Worm (Caenorhabditis elegans) whole organism, midembryonic: ENCODE measurements around the gene dsl-4.

Source experiments
- cog-1 ChIP-seq: sonication (generic microtip); optimal IDR thresholded peaks from 2 replicates; lab custom pipeline; 2016; ENCODE audit warnings: missing genetic modification characterization, missing compliant biosample characterization
- flt-1 ChIP-seq: fragments of 200-800 bp; sonication (Bioruptor generic); IDR thresholded peaks from 2 replicates; pipeline ENCODE4 v1.3.6; 2022; ENCODE audit warnings: missing genetic modification characterization, missing compliant biosample characterization
- klf-2 ChIP-seq: fragments of 200-800 bp; sonication (Bioruptor generic); conservative IDR thresholded peaks from 2 replicates; pipeline ENCODE4 v1.3.6; 2022; ENCODE audit warnings: missing genetic modification reagents, missing genetic modification characterization, missing compliant biosample characterization
- med-1 ChIP-seq: sonication (generic microtip); optimal IDR thresholded peaks from 2 replicates; lab custom pipeline; 2017; ENCODE audit warnings: missing genetic modification characterization, mild to moderate bottlenecking, missing compliant biosample characterization, antibody characterized with exemption, missing genetic modification reagents; ENCODE audit not compliant: insufficient read depth
- ref-1 ChIP-seq: fragments of 200-800 bp; sonication (Bioruptor generic); conservative IDR thresholded peaks from 2 replicates; pipeline ENCODE4 v1.3.6; 2022; ENCODE audit warnings: missing genetic modification reagents, missing genetic modification characterization, missing compliant biosample characterization
- tab-1 ChIP-seq: fragments of 200-800 bp; sonication (Bioruptor generic); IDR thresholded peaks from 2 replicates; pipeline ENCODE4 v1.3.6; 2022; ENCODE audit warnings: missing genetic modification characterization, missing compliant biosample characterization
- ztf-23 ChIP-seq: fragments of 200-800 bp; sonication (Bioruptor generic); IDR thresholded peaks from 2 replicates; pipeline ENCODE4 v1.3.6; 2022; ENCODE audit warnings: missing genetic modification reagents, missing genetic modification characterization, missing compliant biosample characterization
- ztf-29 ChIP-seq: fragments of 200-800 bp; sonication (Bioruptor generic); IDR thresholded peaks from 2 replicates; pipeline ENCODE4 v1.3.6; 2022; ENCODE audit warnings: missing genetic modification reagents, missing genetic modification characterization, missing compliant biosample characterization

DNA sequence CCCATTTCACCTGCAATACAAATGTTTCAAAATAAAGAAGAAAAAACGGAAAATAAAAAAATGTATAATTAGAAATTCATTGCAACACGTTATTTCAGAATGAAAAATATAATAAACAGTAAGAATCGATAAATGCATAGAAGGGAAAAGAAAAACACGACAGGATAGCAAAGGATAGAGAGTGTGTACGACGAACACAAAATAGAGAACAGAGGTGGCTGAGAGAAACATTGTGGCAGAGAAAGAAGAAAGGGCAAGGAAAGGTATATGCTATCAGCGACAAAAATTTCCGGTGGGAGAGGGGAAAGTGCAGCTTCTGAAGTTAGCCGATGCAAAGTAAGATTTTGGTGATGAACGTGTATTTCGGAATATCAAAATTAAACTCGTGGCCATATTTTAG, 35.7 kb downstream of the dsl-4 start, which contains the start of gene F28H6.6:
- no peak for TF ChIP-seq med-1 (GFP tag; lab: Kevin White, UChicago)
- TF ChIP-seq ztf-29, result no peak
- TF ChIP-seq cog-1, result no peak
- TF ChIP-seq flt-1 (GFP tag; lab: Robert Waterston, UW), result no peak
- no peak for TF ChIP-seq tab-1 (GFP tag; lab: Robert Waterston, UW)
- TF ChIP-seq ztf-23 (GFP tag; lab: Robert Waterston, UW), result no peak
- no peak for TF ChIP-seq klf-2 (GFP tag; lab: Robert Waterston, UW)
- TF ChIP-seq ref-1 (GFP tag; lab: Robert Waterston, UW), result no peak
